Fruit fly (Drosophila melanogaster): Measurements from ENCODE around the gene Hsc70-3.

The Hsc70-3 gene

dm6 chrX:11806867-11807747 lies at the start of gene Hsc70-3 (continued):
- TF ChIP-seq MBD-R2 (GFP tag; IDR thresholded peaks at IDR 0.05) (no peak), unc-4 (GFP tag; IDR thresholded peaks at IDR 0.05; ENCODE audit: partially characterized antibody) (peak; percentile 79), CG8388 (GFP tag; optimal IDR thresholded peaks at IDR 0.05) (no peak), vnd (GFP tag; IDR thresholded peaks at IDR 0.05; ENCODE audit: partially characterized antibody) (peak; percentile 53; the same call in 2 of the 3 replicates), Sry-δ (GFP tag; optimal IDR thresholded peaks at IDR 0.05) (peak; percentile 55), Fer2 (tag; optimal IDR thresholded peaks at IDR 0.05) (no peak), kah (GFP tag; optimal IDR thresholded peaks at IDR 0.05) (no peak), CHES-1-like (GFP tag; optimal IDR thresholded peaks at IDR 0.05) (no peak), Sry-β (GFP tag; optimal IDR thresholded peaks at IDR 0.05) (no peak), z (GFP tag; IDR thresholded peaks at IDR 0.05) (no peak), onecut (GFP tag; IDR thresholded peaks at IDR 0.05) (peak; percentile 28), CG2202 (tag; optimal IDR thresholded peaks at IDR 0.05) (peak; percentile 64), Taf1 (GFP tag; IDR thresholded peaks at IDR 0.05) (no peak), Hmr (GFP tag; optimal IDR thresholded peaks at IDR 0.05) (no peak), jing (GFP tag; optimal IDR thresholded peaks at IDR 0.05) (no peak), chn (GFP tag; optimal IDR thresholded peaks at IDR 0.05) (no peak), insv (GFP tag; optimal IDR thresholded peaks at IDR 0.05) (no peak), CG12104 (GFP tag; optimal IDR thresholded peaks at IDR 0.05) (no peak), gro (GFP tag; optimal IDR thresholded peaks at IDR 0.05) (no peak), CG14965 (GFP tag; optimal IDR thresholded peaks at IDR 0.05; ENCODE audit: borderline replicate concordance) (no peak), Dfd (GFP tag; optimal IDR thresholded peaks at IDR 0.05) (no peak), E2f2 (GFP tag; IDR thresholded peaks at IDR 0.05) (0 out of 2 replicates have a peak, but pooled peaks have one; percentile 8), fd3F (GFP tag; optimal IDR thresholded peaks at IDR 0.05) (no peak), CG16779 (GFP tag; IDR thresholded peaks at IDR 0.05) (no peak), CG14710 (tag; optimal IDR thresholded peaks at IDR 0.05) (peak; percentile 53), HmgZ (tag; optimal IDR thresholded peaks at IDR 0.05) (no peak), HHEX (GFP tag; optimal IDR thresholded peaks at IDR 0.05) (peak; percentile 67), Side (GFP tag; optimal IDR thresholded peaks at IDR 0.05) (peak; percentile 40), CG1024 (GFP tag; IDR thresholded peaks at IDR 0.05) (no peak), CG8281 (tag; optimal IDR thresholded peaks at IDR 0.05) (peak; percentile 13), phol (tag; optimal IDR thresholded peaks at IDR 0.05) (peak; percentile 12), hb (GFP tag; IDR thresholded peaks at IDR 0.05; ENCODE audit: partially characterized antibody) (peak; percentile 63; the same call in 1 of the 3 replicates), gcm2 (GFP tag; optimal IDR thresholded peaks at IDR 0.05) (no peak), CG18764 (GFP tag; optimal IDR thresholded peaks at IDR 0.05) (peak; percentile 35), mam (GFP tag; optimal IDR thresholded peaks at IDR 0.05) (no peak), CG18599 (GFP tag; optimal IDR thresholded peaks at IDR 0.05) (peak; percentile 4), Jarid2 (GFP tag; optimal IDR thresholded peaks at IDR 0.05) (peak; percentile 57), ac (GFP tag; optimal IDR thresholded peaks at IDR 0.05) (no peak), Xrp1 (GFP tag; IDR thresholded peaks at IDR 0.05) (peak; percentile 67), inv (GFP tag; IDR thresholded peaks at IDR 0.05; ENCODE audit: partially characterized antibody) (peak; percentile 71), CG11504 (tag; optimal IDR thresholded peaks at IDR 0.05) (peak; percentile 18), Mrtf (GFP tag; IDR thresholded peaks at IDR 0.05) (no peak), CG9437 (GFP tag; optimal IDR thresholded peaks at IDR 0.05) (no peak), sim (GFP tag; IDR thresholded peaks at IDR 0.05) (0 out of 2 replicates have a peak, but pooled peaks have one; percentile 17)
